Fruit fly (Drosophila melanogaster) whole organism, prepupa: ENCODE data around the gene CG42659.

Source experiments
- Blimp-1 ChIP-seq: fragments of 200-800 bp; sonication (Bioruptor generic); optimal IDR thresholded peaks from 3 replicates; lab custom pipeline; 2017; ENCODE audit warnings: missing biosample characterization, missing genetic modification characterization, mild to moderate bottlenecking, moderate library complexity, missing genetic modification reagents
- CG10631 ChIP-seq: fragments of 200-800 bp; sonication (Bioruptor generic); optimal IDR thresholded peaks from 2 replicates; lab custom pipeline; 2016; ENCODE audit warnings: missing biosample characterization, missing genetic modification characterization
- CG10669 ChIP-seq: fragments of 200-800 bp; sonication (Bioruptor generic); optimal IDR thresholded peaks from 3 replicates; lab custom pipeline; 2018; ENCODE audit warnings: missing biosample characterization, mild to moderate bottlenecking, missing genetic modification characterization, moderate library complexity
- CG11294 ChIP-seq: fragments of 200-800 bp; sonication (Bioruptor generic); IDR thresholded peaks from 2 replicates; pipeline ENCODE4 v1.3.6; 2022; ENCODE audit warnings: missing biosample characterization, missing genetic modification characterization
- CG11762 ChIP-seq: fragments of 200-800 bp; sonication (Bioruptor generic); optimal IDR thresholded peaks from 3 replicates; lab custom pipeline; 2016; ENCODE audit warnings: missing biosample characterization, missing genetic modification characterization; ENCODE audit not compliant: insufficient read depth
- CG11902 ChIP-seq: fragments of 200-800 bp; sonication (Bioruptor generic); optimal IDR thresholded peaks from 3 replicates; lab custom pipeline; 2016; ENCODE audit warnings: missing biosample characterization, missing genetic modification characterization
- CG16779 ChIP-seq: fragments of 200-800 bp; sonication (Bioruptor generic); optimal IDR thresholded peaks from 3 replicates; lab custom pipeline; 2017; ENCODE audit warnings: missing biosample characterization, mild to moderate bottlenecking, missing genetic modification characterization
- CG3032 ChIP-seq: fragments of 200-800 bp; optimal IDR thresholded peaks from 2 replicates; lab custom pipeline; 2019; ENCODE audit warnings: missing biosample characterization, mild to moderate bottlenecking, missing genetic modification characterization, moderate library complexity
- CG32006 ChIP-seq: fragments of 200-800 bp; sonication (Bioruptor generic); optimal IDR thresholded peaks from 3 replicates; lab custom pipeline; 2017; ENCODE audit warnings: missing biosample characterization, mild to moderate bottlenecking, missing genetic modification characterization
- CG34406 ChIP-seq: fragments of 200-800 bp; sonication (Bioruptor generic); optimal IDR thresholded peaks from 3 replicates; lab custom pipeline; 2016; ENCODE audit warnings: missing biosample characterization, missing genetic modification characterization
- CG4318 ChIP-seq: fragments of 200-800 bp; sonication (Bioruptor generic); optimal IDR thresholded peaks from 3 replicates; lab custom pipeline; 2017; ENCODE audit warnings: missing biosample characterization, mild to moderate bottlenecking, missing genetic modification characterization
- CG6163 ChIP-seq: fragments of 200-800 bp; sonication (Bioruptor generic); IDR thresholded peaks from 3 replicates; pipeline ENCODE4 v1.3.6; 2022; ENCODE audit warnings: missing biosample characterization, missing genetic modification characterization
- CG6792 ChIP-seq: fragments of 200-800 bp; sonication (Bioruptor generic); optimal IDR thresholded peaks from 3 replicates; lab custom pipeline; 2016; ENCODE audit warnings: missing biosample characterization, missing genetic modification characterization
- CG6808 ChIP-seq: fragments of 200-800 bp; sonication (Bioruptor generic); optimal IDR thresholded peaks from 3 replicates; lab custom pipeline; 2017; ENCODE audit warnings: missing biosample characterization, missing genetic modification characterization, mild to moderate bottlenecking, moderate library complexity, missing genetic modification reagents
- CG6854 ChIP-seq: fragments of 200-800 bp; sonication (Bioruptor generic); optimal IDR thresholded peaks from 2 replicates; lab custom pipeline; 2017; ENCODE audit warnings: missing biosample characterization, mild to moderate bottlenecking, missing genetic modification characterization
- CG8319 ChIP-seq: fragments of 200-800 bp; sonication (Bioruptor generic); optimal IDR thresholded peaks from 3 replicates; lab custom pipeline; 2016; ENCODE audit warnings: missing biosample characterization, missing genetic modification characterization
- CG8632 ChIP-seq: fragments of 200-800 bp; sonication (Bioruptor generic); optimal IDR thresholded peaks from 3 replicates; lab custom pipeline; 2016; ENCODE audit warnings: missing biosample characterization, missing genetic modification characterization
- Eip93F ChIP-seq: fragments of 200-800 bp; sonication (Bioruptor generic); optimal IDR thresholded peaks from 2 replicates; lab custom pipeline; 2016; ENCODE audit warnings: missing biosample characterization, mild to moderate bottlenecking, missing genetic modification characterization
- Ets21C ChIP-seq: fragments of 200-800 bp; sonication (Bioruptor generic); optimal IDR thresholded peaks from 3 replicates; lab custom pipeline; 2016; ENCODE audit warnings: missing biosample characterization, missing genetic modification characterization
- Ets96B ChIP-seq: fragments of 200-800 bp; optimal IDR thresholded peaks from 2 replicates; lab custom pipeline; 2019; ENCODE audit warnings: missing biosample characterization, mild to moderate bottlenecking, missing genetic modification characterization, moderate library complexity
- Gug ChIP-seq: fragments of 200-800 bp; sonication (Bioruptor generic); IDR thresholded peaks from 2 replicates; pipeline ENCODE4 v1.3.6; 2022; ENCODE audit warnings: missing biosample characterization, missing genetic modification characterization
- Hr4 ChIP-seq: fragments of 200-800 bp; sonication (Bioruptor generic); optimal IDR thresholded peaks from 3 replicates; lab custom pipeline; 2016; ENCODE audit warnings: missing biosample characterization, missing genetic modification characterization
- Lpt ChIP-seq: fragments of 200-800 bp; sonication (Bioruptor generic); optimal IDR thresholded peaks from 3 replicates; lab custom pipeline; 2016; ENCODE audit warnings: missing biosample characterization, missing genetic modification characterization
- Met ChIP-seq: fragments of 200-800 bp; sonication (Bioruptor generic); optimal IDR thresholded peaks from 3 replicates; lab custom pipeline; 2016; ENCODE audit warnings: missing biosample characterization, missing genetic modification characterization
- OdsH ChIP-seq: fragments of 200-800 bp; sonication (Bioruptor generic); optimal IDR thresholded peaks from 3 replicates; lab custom pipeline; 2016; ENCODE audit warnings: missing biosample characterization, missing genetic modification characterization
- Sox15 ChIP-seq: fragments of 200-800 bp; sonication (Bioruptor generic); optimal IDR thresholded peaks from 3 replicates; lab custom pipeline; 2016; ENCODE audit warnings: missing biosample characterization, missing genetic modification characterization
- achi ChIP-seq: fragments of 200-800 bp; sonication (Bioruptor generic); optimal IDR thresholded peaks from 3 replicates; lab custom pipeline; 2016; ENCODE audit warnings: missing biosample characterization, missing genetic modification characterization
- acj6 ChIP-seq: fragments of 200-800 bp; sonication (Bioruptor generic); optimal IDR thresholded peaks from 3 replicates; lab custom pipeline; 2016; ENCODE audit warnings: missing biosample characterization, missing genetic modification characterization
- cyc ChIP-seq: fragments of 200-800 bp; sonication (Bioruptor generic); optimal IDR thresholded peaks from 3 replicates; lab custom pipeline; 2016; ENCODE audit warnings: missing biosample characterization, missing genetic modification characterization
- dac ChIP-seq: fragments of 200-800 bp; sonication (Bioruptor generic); optimal IDR thresholded peaks from 2 replicates; lab custom pipeline; 2017; ENCODE audit warnings: missing biosample characterization, mild to moderate bottlenecking, missing genetic modification characterization
- dsx ChIP-seq: fragments of 200-800 bp; optimal IDR thresholded peaks from 3 replicates; lab custom pipeline; 2019; ENCODE audit warnings: missing biosample characterization, mild to moderate bottlenecking, missing genetic modification characterization, moderate library complexity; ENCODE audit not compliant: poor library complexity, severe bottlenecking
- eg ChIP-seq: fragments of 200-800 bp; sonication (Bioruptor generic); IDR thresholded peaks from 3 replicates; pipeline ENCODE4 v1.3.6; 2022; ENCODE audit warnings: missing biosample characterization, missing genetic modification characterization
- esn ChIP-seq: fragments of 200-800 bp; sonication (Bioruptor generic); optimal IDR thresholded peaks from 2 replicates; lab custom pipeline; 2016; ENCODE audit warnings: missing biosample characterization, mild to moderate bottlenecking, missing genetic modification characterization, moderate library complexity
- fd85E ChIP-seq: fragments of 200-800 bp; sonication (Bioruptor generic); optimal IDR thresholded peaks from 3 replicates; lab custom pipeline; 2016; ENCODE audit warnings: missing biosample characterization, missing genetic modification characterization
- net ChIP-seq: fragments of 200-800 bp; sonication (Bioruptor generic); optimal IDR thresholded peaks from 3 replicates; lab custom pipeline; 2016; ENCODE audit warnings: missing biosample characterization, missing genetic modification characterization
- pdm3 ChIP-seq: fragments of 200-800 bp; sonication (Bioruptor generic); optimal IDR thresholded peaks from 3 replicates; lab custom pipeline; 2016; ENCODE audit warnings: missing biosample characterization, missing genetic modification characterization
- salr ChIP-seq, 2 experiments: fragments of 200-800 bp; sonication (Bioruptor generic); optimal IDR thresholded peaks; 3 replicates each; lab custom pipeline; 2016 to 2018; ENCODE audit warnings: missing biosample characterization in 2 of 2, missing genetic modification characterization in 2 of 2, mild to moderate bottlenecking in 1 of 2
- svp ChIP-seq: fragments of 200-800 bp; sonication (Bioruptor generic); peaks from one replicate; lab custom pipeline; 2016; ENCODE audit warnings: missing biosample characterization, missing genetic modification characterization
- vri ChIP-seq: fragments of 200-800 bp; sonication (Bioruptor generic); optimal IDR thresholded peaks from 3 replicates; lab custom pipeline; 2016; ENCODE audit warnings: missing biosample characterization, mild to moderate bottlenecking, missing genetic modification characterization

CG42659 gene

dm6 chr2L:17988955-17989354, 18.2 kb upstream of the CG42659 start:
- TF ChIP-seq achi (GFP tag; lab: Kevin White, UChicago) (no peak), Blimp-1 (GFP tag; lab: Kevin White, UChicago) (no peak), salr (GFP tag; optimal IDR thresholded peaks at IDR 0.05; lab: Kevin White, UChicago) (no peak), Gug (GFP tag; lab: Robert Waterston, UW) (no peak)

dm6 chr2L:17990118-17990517, 17.0 kb upstream of the CG42659 start, which contains the start of gene Prosbeta5R2:
Prosbeta5R2 (plus strand) TSS chr2L:17990418.
- TF ChIP-seq Blimp-1 (GFP tag; lab: Kevin White, UChicago), result no peak
- no peak for TF ChIP-seq cyc
- TF ChIP-seq CG11762 (GFP tag; lab: Kevin White, UChicago), result no peak
- no peak for TF ChIP-seq CG8632
- TF ChIP-seq dsx (GFP tag; lab: Kevin White, UChicago), result no peak
- TF ChIP-seq dac (GFP tag; lab: Kevin White, UChicago), result no peak
- TF ChIP-seq Eip93F, result no peak
- no peak for TF ChIP-seq CG34406 (GFP tag; lab: Kevin White, UChicago)
- no peak for TF ChIP-seq fd85E (GFP tag; lab: Kevin White, UChicago)

dm6 chr2L:17990771-17991170, 16.4 kb upstream of the CG42659 start:
- no peak for TF ChIP-seq vri
- no peak for TF ChIP-seq CG11294
- no peak for TF ChIP-seq Ets21C (GFP tag; lab: Kevin White, UChicago)
- 0 out of 2 replicates have a peak, but pooled peaks have one; percentile 12 for TF ChIP-seq Gug (GFP tag; lab: Robert Waterston, UW)
- no peak for TF ChIP-seq CG16779
- no peak for TF ChIP-seq salr (GFP tag; optimal IDR thresholded peaks at IDR 0.05; lab: Kevin White, UChicago)
- TF ChIP-seq CG4318 (GFP tag; lab: Kevin White, UChicago), result no peak
- no peak for TF ChIP-seq CG6854
- TF ChIP-seq CG6163 (GFP tag; lab: Robert Waterston, UW), result no peak
- TF ChIP-seq, all 60 proteins: peak for 1

- TF ChIP-seq net, result no peak
- TF ChIP-seq CG6808, result no peak
- TF ChIP-seq Gug (GFP tag; lab: Robert Waterston, UW), result no peak
- TF ChIP-seq Ets21C (GFP tag; lab: Kevin White, UChicago), result no peak
- no peak for TF ChIP-seq CG34406 (GFP tag; lab: Kevin White, UChicago)
- no peak for TF ChIP-seq cyc
- TF ChIP-seq svp, result no peak
- no peak for TF ChIP-seq Eip93F
- TF ChIP-seq CG6163 (GFP tag; lab: Robert Waterston, UW), result 0 out of 3 replicates have a peak, but pooled peaks have one; percentile 30
These were observed 5.0 kb upstream of the CG42659 start for dm6 chr2L:18002149-18002548.

- TF ChIP-seq svp (peak; percentile 86), Hr4 (GFP tag; lab: Kevin White, UChicago) (peak; percentile 77), salr (GFP tag; optimal IDR thresholded peaks at IDR 0.05; lab: Kevin White, UChicago) (peak in 1 of 2 experiments; percentile 76), CG3032 (tag; lab: Kevin White, UChicago) (peak; percentile 71), eg (peak; percentile 94), CG4318 (GFP tag; lab: Kevin White, UChicago) (peak; percentile 71), CG10631 (GFP tag; lab: Kevin White, UChicago) (peak; percentile 74), Met (GFP tag; lab: Kevin White, UChicago) (peak; percentile 56), CG16779 (no peak), CG10669 (peak; percentile 49), CG32006 (GFP tag; lab: Kevin White, UChicago) (peak; percentile 86), vri (peak; percentile 40), fd85E (GFP tag; lab: Kevin White, UChicago) (no peak), OdsH (peak; percentile 70), CG11902 (GFP tag; lab: Kevin White, UChicago) (peak; percentile 24), cyc (peak; percentile 58), Blimp-1 (GFP tag; lab: Kevin White, UChicago) (peak; percentile 25), CG8319 (peak; percentile 8), dac (GFP tag; lab: Kevin White, UChicago) (peak; percentile 61), acj6 (GFP tag; lab: Kevin White, UChicago) (peak; percentile 63), Gug (GFP tag; lab: Robert Waterston, UW) (peak; percentile 91), Ets96B (peak; percentile 82), Lpt (GFP tag; lab: Kevin White, UChicago) (peak; percentile 68), Sox15 (GFP tag; lab: Kevin White, UChicago) (peak; percentile 4), CG6808 (peak; percentile 57), CG6792 (peak; percentile 53), pdm3 (GFP tag; lab: Kevin White, UChicago) (peak; percentile 58), esn (GFP tag; lab: Kevin White, UChicago) (peak; percentile 73)
These were observed 3.9 kb upstream of the CG42659 start for dm6 chr2L:18003028-18003836.
